Fruit fly (Drosophila melanogaster): ENCODE results near the gene Spp.

The Spp gene

dm6 chr2L:512028-512427 lies 32.4 kb downstream of the Spp start (continued):
- TF ChIP-seq wdn (GFP tag; IDR thresholded peaks at IDR 0.05) (peak; percentile 52), gfzf (GFP tag; optimal IDR thresholded peaks at IDR 0.05) (no peak), CG17802 (tag; optimal IDR thresholded peaks at IDR 0.05) (no peak), ap (GFP tag; IDR thresholded peaks at IDR 0.05) (peak; percentile 62), CG2120 (GFP tag; optimal IDR thresholded peaks at IDR 0.05) (peak; percentile 63), eve (GFP tag; optimal IDR thresholded peaks at IDR 0.05) (peak in 1 of 2 experiments; percentile 65), luna (GFP tag; optimal IDR thresholded peaks at IDR 0.05) (no peak), CG7786 (GFP tag; optimal IDR thresholded peaks at IDR 0.05) (no peak), dati (GFP tag; IDR thresholded peaks at IDR 0.05) (no peak), cg (GFP tag; optimal IDR thresholded peaks at IDR 0.05) (no peak), CG7963 (GFP tag; IDR thresholded peaks at IDR 0.05; ENCODE audit: partially characterized antibody) (no peak), TFAM (GFP tag; optimal IDR thresholded peaks at IDR 0.05) (no peak), Sin3A (optimal IDR thresholded peaks at IDR 0.05) (no peak), slp2 (GFP tag; optimal IDR thresholded peaks at IDR 0.05) (no peak), CG15073 (GFP tag; optimal IDR thresholded peaks at IDR 0.05) (no peak), tgo (GFP tag; IDR thresholded peaks at IDR 0.05) (peak; percentile 73), CG2712 (tag; optimal IDR thresholded peaks at IDR 0.05) (peak; percentile 65), E2f2 (GFP tag; IDR thresholded peaks at IDR 0.05) (peak; percentile 36; the same call in 1 of the 2 replicates), CG6254 (GFP tag; optimal IDR thresholded peaks at IDR 0.05) (no peak), CG2129 (GFP tag; IDR thresholded peaks at IDR 0.05; ENCODE audit: partially characterized antibody) (no peak), dimm (GFP tag; IDR thresholded peaks at IDR 0.05) (peak; percentile 41; the same call in 1 of the 2 replicates), CG11247 (GFP tag; IDR thresholded peaks at IDR 0.05) (peak; percentile 54), sc (optimal IDR thresholded peaks at IDR 0.05) (no peak), sc (GFP tag; optimal IDR thresholded peaks at IDR 0.05) (peak; percentile 54), CG32532 (GFP tag; IDR thresholded peaks at IDR 0.05) (peak; percentile 11; the same call in 1 of the 2 replicates), CG11398 (GFP tag; optimal IDR thresholded peaks at IDR 0.05) (no peak), CG32772 (GFP tag; IDR thresholded peaks at IDR 0.05) (no peak), CG3726 (GFP tag; IDR thresholded peaks at IDR 0.05) (no peak), Oaz (GFP tag; IDR thresholded peaks at IDR 0.05) (peak; percentile 57), CG16813 (GFP tag; IDR thresholded peaks at IDR 0.05; ENCODE audit: partially characterized antibody) (no peak), Atf-2 (GFP tag; optimal IDR thresholded peaks at IDR 0.05) (no peak), run (tag; optimal IDR thresholded peaks at IDR 0.05) (no peak), CG14441 (GFP tag; IDR thresholded peaks at IDR 0.05) (no peak), B-H1 (GFP tag; IDR thresholded peaks at IDR 0.05) (no peak), CG13894 (tag; optimal IDR thresholded peaks at IDR 0.05) (no peak), CG4707 (GFP tag; optimal IDR thresholded peaks at IDR 0.05) (peak; percentile 40), kni (GFP tag; optimal IDR thresholded peaks at IDR 0.05) (no peak), ci (GFP tag; IDR thresholded peaks at IDR 0.05) (peak; percentile 83), Hsf (GFP tag; optimal IDR thresholded peaks at IDR 0.05) (peak; percentile 56), CG31388 (GFP tag; optimal IDR thresholded peaks at IDR 0.05) (no peak), danr (GFP tag; IDR thresholded peaks at IDR 0.05) (no peak), Xbp1 (GFP tag; optimal IDR thresholded peaks at IDR 0.05) (peak; percentile 76), CG13624 (GFP tag; optimal IDR thresholded peaks at IDR 0.05) (no peak), en (GFP tag; optimal IDR thresholded peaks at IDR 0.05) (no peak), Nf-YA (GFP tag; IDR thresholded peaks at IDR 0.05) (0 out of 2 replicates have a peak, but pooled peaks have one; percentile 32), Eip74EF (GFP tag; optimal IDR thresholded peaks at IDR 0.05) (peak in 1 of 2 experiments; percentile 43), CG5953 (GFP tag; IDR thresholded peaks at IDR 0.05) (peak; percentile 48), caup (GFP tag; optimal IDR thresholded peaks at IDR 0.05; ENCODE audit: severe bottlenecking) (peak; percentile 5), phol (tag; optimal IDR thresholded peaks at IDR 0.05) (peak; percentile 54), CG8388 (GFP tag; optimal IDR thresholded peaks at IDR 0.05) (peak; percentile 69), CG8765 (GFP tag; IDR thresholded peaks at IDR 0.05) (peak; percentile 20; the same call in 1 of the 2 replicates), CG34224 (GFP tag; IDR thresholded peaks at IDR 0.05; ENCODE audit: partially characterized antibody) (no peak)

Measured in whole organism, embryonic.